Worm (Caenorhabditis elegans) whole organism, L4 larva: ENCODE results near the gene Y105C5A.508.
"Not testable (repeated sequence)": the region's sequence is repeated elsewhere in the genome, so short reads cannot be mapped to it uniquely, and the experiment has no call there.

ENCODE experiments used
- F10B5.3 ChIP-seq: sonication (generic microtip); optimal IDR thresholded peaks from 2 replicates; lab custom pipeline; 2016; ENCODE audit warnings: mild to moderate bottlenecking, missing genetic modification characterization, missing compliant biosample characterization
- arid-1 ChIP-seq: fragments of 200-800 bp; sonication (Bioruptor generic); conservative IDR thresholded peaks from 2 replicates; pipeline ENCODE4 v1.3.6; 2022; ENCODE audit warnings: missing genetic modification reagents, missing genetic modification characterization, missing compliant biosample characterization
- daf-12 ChIP-seq: fragments of 150-350 bp; optimal IDR thresholded peaks from 2 replicates; lab custom pipeline; 2014; ENCODE audit warnings: missing biosample characterization, missing genetic modification reagents, missing genetic modification characterization
- fos-1 ChIP-seq: fragments of 150-350 bp; optimal IDR thresholded peaks from 2 replicates; lab custom pipeline; 2014; ENCODE audit warnings: missing biosample characterization, missing genetic modification characterization
- hlh-11 ChIP-seq: fragments of 200-800 bp; sonication (Bioruptor generic); optimal IDR thresholded peaks from 2 replicates; lab custom pipeline; 2018; ENCODE audit warnings: mild to moderate bottlenecking, missing genetic modification characterization, missing compliant biosample characterization
- mep-1 ChIP-seq: fragments of 150-350 bp; sonication (generic microtip); optimal IDR thresholded peaks from 3 replicates; lab custom pipeline; 2014; ENCODE audit warnings: missing biosample characterization, missing genetic modification characterization
- pqm-1 ChIP-seq: sonication (generic microtip); optimal IDR thresholded peaks from 2 replicates; lab custom pipeline; 2017; ENCODE audit warnings: missing biosample characterization, missing genetic modification characterization
- snpc-4 ChIP-seq: fragments of 150-350 bp; optimal IDR thresholded peaks from 2 replicates; lab custom pipeline; 2014; ENCODE audit warnings: missing biosample characterization, missing genetic modification characterization
- vab-7 ChIP-seq: fragments of 200-800 bp; sonication (Bioruptor generic); IDR thresholded peaks from 2 replicates; pipeline ENCODE4 v1.3.6; 2022; ENCODE audit warnings: missing genetic modification reagents, missing genetic modification characterization, missing compliant biosample characterization

- not testable (repeated sequence) for TF ChIP-seq F10B5.3 (tag; lab: Kevin White, UChicago); daf-12 (tag; lab: Kevin White, UChicago); arid-1 (GFP tag; lab: Robert Waterston, UW); pqm-1; fos-1 (tag; lab: Kevin White, UChicago); vab-7; snpc-4 (tag; lab: Kevin White, UChicago); hlh-11 (tag; lab: Kevin White, UChicago); mep-1 (tag; lab: Kevin White, UChicago)
These were observed 51.7 kb downstream of the Y105C5A.508 start, which contains the start of gene Y105C5A.10 for ce11 chrIV:15635462-15635861.
